Fruit fly (Drosophila melanogaster) whole organism, adult: Measurements from ENCODE around the gene Manf.

Experiments
- CG12768 ChIP-seq: fragments of 200-800 bp; sonication (Bioruptor generic); optimal IDR thresholded peaks from 2 replicates; lab custom pipeline; 2017; ENCODE audit warnings: missing biosample characterization, missing genetic modification characterization, mild to moderate bottlenecking, moderate library complexity, missing genetic modification reagents
- CG14711 ChIP-seq: fragments of 200-800 bp; sonication (Bioruptor generic); optimal IDR thresholded peaks from 2 replicates; lab custom pipeline; 2018; ENCODE audit warnings: missing biosample characterization, mild to moderate bottlenecking, missing genetic modification characterization, moderate library complexity
- ovo ChIP-seq: fragments of 200-800 bp; sonication (Bioruptor generic); optimal IDR thresholded peaks from 2 replicates; lab custom pipeline; 2016; ENCODE audit warnings: missing biosample characterization, missing genetic modification characterization
- tj ChIP-seq: fragments of 200-800 bp; sonication (Bioruptor generic); optimal IDR thresholded peaks from 3 replicates; lab custom pipeline; 2017; ENCODE audit warnings: missing biosample characterization, mild to moderate bottlenecking, missing genetic modification characterization, moderate library complexity

- TF ChIP-seq ovo (GFP tag; lab: Kevin White, UChicago) (no peak), tj (GFP tag; lab: Kevin White, UChicago) (no peak), CG12768 (GFP tag; lab: Kevin White, UChicago) (no peak), CG14711 (no peak)
Observed at dm6 chr3R:16309302-16310080, 39.7 kb upstream of the Manf start.
